Worm (Caenorhabditis elegans) whole organism, young adult: Measurements from ENCODE around the gene Y15E3A.4.

Experiments
- B0035.1 ChIP-seq: sonication (generic microtip); optimal IDR thresholded peaks from 2 replicates; lab custom pipeline; 2016; ENCODE audit warnings: missing genetic modification characterization, mild to moderate bottlenecking, missing compliant biosample characterization, missing genotype, missing genetic modification reagents
- B0261.1 ChIP-seq: sonication (generic microtip); optimal IDR thresholded peaks from 2 replicates; lab custom pipeline; 2016; ENCODE audit warnings: mild to moderate bottlenecking, missing genetic modification characterization, moderate library complexity, missing compliant biosample characterization
- C06A6.2 ChIP-seq: fragments of 200-800 bp; sonication (Bioruptor generic); conservative IDR thresholded peaks from 2 replicates; pipeline ENCODE4 v1.3.6; 2022; ENCODE audit warnings: missing genetic modification characterization, missing compliant biosample characterization
- F33H1.4 ChIP-seq: fragments of 200-800 bp; sonication (Bioruptor generic); IDR thresholded peaks from 2 replicates; pipeline ENCODE4 v1.3.6; 2022; ENCODE audit warnings: missing genetic modification reagents, missing genetic modification characterization, missing compliant biosample characterization
- F37B4.10 ChIP-seq: fragments of 200-800 bp; sonication (Bioruptor generic); IDR thresholded peaks from 2 replicates; pipeline ENCODE4 v1.3.6; 2022; ENCODE audit warnings: missing genetic modification characterization, missing compliant biosample characterization
- F39B2.1 ChIP-seq: fragments of 200-800 bp; sonication (Bioruptor generic); IDR thresholded peaks from 2 replicates; pipeline ENCODE4 v1.3.6; 2022; ENCODE audit warnings: missing genetic modification reagents, missing genetic modification characterization, missing compliant biosample characterization
- F49E8.2 ChIP-seq: sonication (generic microtip); optimal IDR thresholded peaks from 3 replicates; lab custom pipeline; 2017; ENCODE audit warnings: missing genetic modification characterization, mild to moderate bottlenecking, missing compliant biosample characterization, antibody characterized with exemption, moderate library complexity; ENCODE audit not compliant: insufficient read depth
- F55B11.4 ChIP-seq: sonication (generic microtip); optimal IDR thresholded peaks from 2 replicates; lab custom pipeline; 2016; ENCODE audit warnings: missing compliant biosample characterization, missing genetic modification characterization, borderline replicate concordance; ENCODE audit not compliant: insufficient read depth
- F57A8.1 ChIP-seq: fragments of 200-800 bp; sonication (Bioruptor generic); optimal IDR thresholded peaks from 2 replicates; lab custom pipeline; 2018; ENCODE audit warnings: mild to moderate bottlenecking, missing genetic modification characterization, moderate library complexity, missing compliant biosample characterization
- K12H6.12 ChIP-seq: fragments of 200-800 bp; sonication (Bioruptor generic); optimal IDR thresholded peaks from 2 replicates; lab custom pipeline; 2018; ENCODE audit warnings: mild to moderate bottlenecking, missing genetic modification characterization, missing compliant biosample characterization
- T26A5.8 ChIP-seq: sonication (generic microtip); optimal IDR thresholded peaks from 2 replicates; lab custom pipeline; 2016; ENCODE audit warnings: missing genetic modification characterization, missing compliant biosample characterization
- Y53F4B.3 ChIP-seq: fragments of 200-800 bp; sonication (Bioruptor generic); IDR thresholded peaks from 2 replicates; pipeline ENCODE4 v1.3.6; 2022; ENCODE audit warnings: missing genetic modification reagents, missing genetic modification characterization, missing compliant biosample characterization
- Y53G8AR.9 ChIP-seq: fragments of 200-800 bp; sonication (Bioruptor generic); conservative IDR thresholded peaks from 2 replicates; pipeline ENCODE4 v1.3.6; 2022; ENCODE audit warnings: missing genetic modification reagents, missing genetic modification characterization, missing compliant biosample characterization
- Y56A3A.18 ChIP-seq: fragments of 200-800 bp; sonication (Bioruptor generic); IDR thresholded peaks from 2 replicates; pipeline ENCODE4 v1.3.6; 2022; ENCODE audit warnings: missing genetic modification reagents, missing genetic modification characterization, missing compliant biosample characterization
- Y67H2A.10 ChIP-seq: fragments of 200-800 bp; sonication (Bioruptor generic); conservative IDR thresholded peaks from 2 replicates; pipeline ENCODE4 v1.3.6; 2022; ENCODE audit warnings: missing genetic modification reagents, missing genetic modification characterization, missing compliant biosample characterization
- ZK185.1 ChIP-seq: sonication (generic microtip); optimal IDR thresholded peaks from 2 replicates; lab custom pipeline; 2016; ENCODE audit warnings: mild to moderate bottlenecking, missing genetic modification characterization, missing compliant biosample characterization; ENCODE audit not compliant: poor library complexity, severe bottlenecking
- akir-1 ChIP-seq: fragments of 200-800 bp; sonication (Bioruptor generic); optimal IDR thresholded peaks from 2 replicates; lab custom pipeline; 2018; ENCODE audit warnings: mild to moderate bottlenecking, missing genetic modification characterization, moderate library complexity, missing compliant biosample characterization
- atf-7 ChIP-seq: sonication (generic microtip); optimal IDR thresholded peaks from 2 replicates; lab custom pipeline; 2017; ENCODE audit warnings: mild to moderate bottlenecking, missing genetic modification characterization, missing compliant biosample characterization
- bed-1 ChIP-seq: fragments of 200-800 bp; sonication (Bioruptor generic); IDR thresholded peaks from 2 replicates; pipeline ENCODE4 v1.3.6; 2022; ENCODE audit warnings: missing genetic modification reagents, missing genetic modification characterization, missing compliant biosample characterization
- cebp-1 ChIP-seq, 2 experiments: fragments of 200-800 bp in 1 of 2; sonication (Bioruptor generic) in 1 of 2; sonication (generic microtip) in 1 of 2; IDR thresholded peaks in 1 of 2; optimal IDR thresholded peaks in 1 of 2; 2 replicates each; pipeline versions ENCODE4 v1.3.6 to Lab custom; 2017 to 2022; ENCODE audit warnings: missing compliant biosample characterization in 2 of 2, missing genetic modification characterization in 2 of 2, mild to moderate bottlenecking in 1 of 2, missing genetic modification reagents in 1 of 2, moderate library complexity in 1 of 2
- ceh-100 ChIP-seq: fragments of 200-800 bp; sonication (Bioruptor generic); IDR thresholded peaks from 2 replicates; pipeline ENCODE4 v1.3.6; 2022; ENCODE audit warnings: missing genetic modification reagents, missing genetic modification characterization, missing compliant biosample characterization
- chd-7 ChIP-seq: sonication (generic microtip); optimal IDR thresholded peaks from 2 replicates; lab custom pipeline; 2016; ENCODE audit warnings: mild to moderate bottlenecking, missing genetic modification characterization, moderate library complexity, missing compliant biosample characterization
- dpff-1 ChIP-seq: sonication (generic microtip); optimal IDR thresholded peaks from 2 replicates; lab custom pipeline; 2017; ENCODE audit warnings: mild to moderate bottlenecking, missing genetic modification characterization, missing compliant biosample characterization
- egrh-3 ChIP-seq: fragments of 200-800 bp; sonication (Bioruptor generic); IDR thresholded peaks from 2 replicates; pipeline ENCODE4 v1.3.6; 2022; ENCODE audit warnings: missing genetic modification reagents, missing genetic modification characterization, missing compliant biosample characterization
- ets-4 ChIP-seq: fragments of 200-800 bp; sonication (Bioruptor generic); optimal IDR thresholded peaks from 2 replicates; lab custom pipeline; 2018; ENCODE audit warnings: mild to moderate bottlenecking, missing genetic modification characterization, missing compliant biosample characterization
- hlh-12 ChIP-seq: sonication (generic microtip); optimal IDR thresholded peaks from 2 replicates; lab custom pipeline; 2016; ENCODE audit warnings: missing genetic modification characterization, missing compliant biosample characterization
- hmg-20 ChIP-seq: fragments of 200-800 bp; sonication (Bioruptor generic); IDR thresholded peaks from 2 replicates; pipeline ENCODE4 v1.3.6; 2022; ENCODE audit warnings: missing genetic modification reagents, missing genetic modification characterization, missing compliant biosample characterization
- hrde-1 ChIP-seq: sonication (generic microtip); optimal IDR thresholded peaks from 2 replicates; lab custom pipeline; 2016; ENCODE audit warnings: missing genetic modification characterization, mild to moderate bottlenecking, missing compliant biosample characterization, moderate library complexity, missing genotype, missing genetic modification reagents, borderline replicate concordance
- hsf-1 ChIP-seq: fragments of 200-800 bp; sonication (Bioruptor generic); IDR thresholded peaks from 2 replicates; pipeline ENCODE4 v1.3.6; 2022; ENCODE audit warnings: missing genetic modification reagents, missing genetic modification characterization, missing compliant biosample characterization
- let-526 ChIP-seq: fragments of 200-800 bp; sonication (Bioruptor generic); IDR thresholded peaks from 2 replicates; pipeline ENCODE4 v1.3.6; 2022; ENCODE audit warnings: missing genetic modification reagents, missing genetic modification characterization, missing compliant biosample characterization
- let-607 ChIP-seq, 2 experiments: fragments of 200-800 bp in 1 of 2; sonication (Bioruptor generic) in 1 of 2; sonication (generic microtip) in 1 of 2; optimal IDR thresholded peaks; 2 replicates each; lab custom pipeline; 2016 to 2018; ENCODE audit warnings: mild to moderate bottlenecking in 2 of 2, missing compliant biosample characterization in 2 of 2, missing genetic modification characterization in 2 of 2, moderate library complexity in 2 of 2, missing genotype in 1 of 2
- lin-35 ChIP-seq, 3 experiments: fragments of 150-350 bp in 2 of 3; sonication (generic microtip) in 1 of 3; optimal IDR thresholded peaks; 2 replicates each; lab custom pipeline; 2014 to 2018; ENCODE audit warnings: missing biosample characterization in 3 of 3, missing genetic modification characterization in 3 of 3, missing genetic modification reagents in 3 of 3
- lin-40 ChIP-seq: sonication (generic microtip); optimal IDR thresholded peaks from 2 replicates; lab custom pipeline; 2016; ENCODE audit warnings: missing genetic modification characterization, mild to moderate bottlenecking, missing compliant biosample characterization, missing genotype, missing genetic modification reagents
- lir-1 ChIP-seq: fragments of 200-800 bp; sonication (Bioruptor generic); conservative IDR thresholded peaks from 2 replicates; pipeline ENCODE4 v1.3.6; 2022; ENCODE audit warnings: missing genetic modification reagents, missing genetic modification characterization, missing compliant biosample characterization
- madf-8 ChIP-seq: fragments of 200-800 bp; sonication (Bioruptor generic); conservative IDR thresholded peaks from 2 replicates; pipeline ENCODE4 v1.3.6; 2022; ENCODE audit warnings: missing genetic modification reagents, missing genetic modification characterization, missing compliant biosample characterization
- mcd-1 ChIP-seq: fragments of 200-800 bp; sonication (Bioruptor generic); IDR thresholded peaks from 2 replicates; pipeline ENCODE4 v1.3.6; 2022; ENCODE audit warnings: missing genetic modification reagents, missing genetic modification characterization, missing compliant biosample characterization
- mxl-1 ChIP-seq: sonication (generic microtip); optimal IDR thresholded peaks from 2 replicates; lab custom pipeline; 2016; ENCODE audit warnings: missing genetic modification characterization, missing compliant biosample characterization
- nhr-179 ChIP-seq: sonication (generic microtip); optimal IDR thresholded peaks from 2 replicates; lab custom pipeline; 2016; ENCODE audit warnings: mild to moderate bottlenecking, missing genetic modification characterization, missing compliant biosample characterization
- rec-8 ChIP-seq, 2 experiments: sonication (generic microtip); optimal IDR thresholded peaks; 2 replicates each; lab custom pipeline; 2016; ENCODE audit warnings: mild to moderate bottlenecking in 2 of 2, missing genetic modification characterization in 2 of 2, missing genetic modification reagents in 2 of 2, missing genotype in 2 of 2, missing biosample characterization in 1 of 2, missing compliant biosample characterization in 1 of 2, moderate library complexity in 1 of 2
- sea-2 ChIP-seq: fragments of 200-800 bp; sonication (Bioruptor generic); IDR thresholded peaks from 2 replicates; pipeline ENCODE4 v1.3.6; 2022; ENCODE audit warnings: missing genetic modification characterization, missing compliant biosample characterization
- snpc-1.1 ChIP-seq: sonication (generic microtip); optimal IDR thresholded peaks from 2 replicates; lab custom pipeline; 2017; ENCODE audit warnings: missing genetic modification characterization, mild to moderate bottlenecking, missing compliant biosample characterization, antibody characterized with exemption, moderate library complexity, missing genotype, missing genetic modification reagents; ENCODE audit not compliant: insufficient read depth
- snpc-1.3 ChIP-seq: sonication (generic microtip); optimal IDR thresholded peaks from 2 replicates; lab custom pipeline; 2017; ENCODE audit warnings: missing genetic modification characterization, mild to moderate bottlenecking, missing compliant biosample characterization, antibody characterized with exemption, moderate library complexity, missing genotype, missing genetic modification reagents; ENCODE audit not compliant: insufficient read depth
- somi-1 ChIP-seq: fragments of 200-800 bp; sonication (Bioruptor generic); optimal IDR thresholded peaks from 2 replicates; lab custom pipeline; 2018; ENCODE audit warnings: mild to moderate bottlenecking, missing genetic modification characterization, missing compliant biosample characterization
- tbx-9 ChIP-seq: sonication (generic microtip); optimal IDR thresholded peaks from 2 replicates; lab custom pipeline; 2016; ENCODE audit warnings: borderline replicate concordance, missing genetic modification characterization, inconsistent platforms, missing compliant biosample characterization
- ztf-22 ChIP-seq: fragments of 200-800 bp; sonication (Bioruptor generic); optimal IDR thresholded peaks from 2 replicates; lab custom pipeline; 2018; ENCODE audit warnings: mild to moderate bottlenecking, missing genetic modification characterization, moderate library complexity, missing compliant biosample characterization
- ztf-25 ChIP-seq: fragments of 200-800 bp; sonication (Bioruptor generic); IDR thresholded peaks from 2 replicates; pipeline ENCODE4 v1.3.6; 2022; ENCODE audit warnings: missing genetic modification reagents, missing genetic modification characterization, missing compliant biosample characterization
- ztf-28 ChIP-seq: fragments of 200-800 bp; sonication (Bioruptor generic); IDR thresholded peaks from 2 replicates; pipeline ENCODE4 v1.3.6; 2022; ENCODE audit warnings: missing genetic modification reagents, missing genetic modification characterization, missing compliant biosample characterization

Y15E3A.4 gene

DNA sequence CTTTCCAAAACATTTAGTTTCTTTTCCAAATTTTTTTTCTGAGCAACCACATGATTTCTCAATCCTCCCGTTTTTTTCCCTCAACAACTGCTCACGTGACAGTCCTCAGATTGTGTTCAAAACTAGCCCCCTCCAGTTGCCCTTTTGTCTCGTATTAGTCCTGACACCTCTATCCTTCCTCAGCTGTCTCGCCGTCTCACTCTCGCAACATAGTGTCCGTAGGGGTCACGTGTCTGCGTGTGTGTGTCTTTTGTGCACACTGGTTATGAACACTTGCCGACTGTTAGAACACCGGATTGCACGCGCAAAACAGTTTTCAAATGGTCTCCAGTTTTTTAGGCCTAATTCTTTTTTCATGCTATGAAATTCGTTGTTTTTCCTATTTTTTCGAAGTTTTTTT, 34.5 kb downstream of the Y15E3A.4 start (continued):
- TF ChIP-seq T26A5.8 (no peak), B0261.1 (tag; lab: Kevin White, UChicago) (no peak), F37B4.10 (no peak), snpc-1.1 (tag; lab: Kevin White, UChicago) (no peak), lin-40 (tag; lab: Kevin White, UChicago) (peak; percentile 58), lin-35 (GFP tag; optimal IDR thresholded peaks at IDR 0.05; lab: Kevin White, UChicago) (peak in 1 of 3 experiments; percentile 66), hlh-12 (tag; lab: Kevin White, UChicago) (no peak), let-526 (peak; percentile 54; the same call in 1 of the 2 replicates), sea-2 (GFP tag; lab: Robert Waterston, UW) (no peak), hmg-20 (GFP tag; lab: Robert Waterston, UW) (no peak), hsf-1 (GFP tag; lab: Robert Waterston, UW) (no peak), dpff-1 (no peak), atf-7 (tag; lab: Kevin White, UChicago) (no peak), snpc-1.3 (tag; lab: Kevin White, UChicago) (no peak), madf-8 (no peak), F57A8.1 (GFP tag; lab: Kevin White, UChicago) (no peak), let-607 (tag; optimal IDR thresholded peaks at IDR 0.05; lab: Kevin White, UChicago) (no peak), C06A6.2 (GFP tag; lab: Robert Waterston, UW) (peak; percentile 75), K12H6.12 (tag; lab: Kevin White, UChicago) (peak; percentile 80), lir-1 (no peak), rec-8 (tag; optimal IDR thresholded peaks at IDR 0.05; lab: Kevin White, UChicago) (no peak), cebp-1 (GFP tag; IDR thresholded peaks at IDR 0.05; lab: Robert Waterston, UW) (no peak), cebp-1 (tag; optimal IDR thresholded peaks at IDR 0.05; lab: Kevin White, UChicago) (peak; percentile 81), ztf-25 (GFP tag; lab: Robert Waterston, UW) (no peak), ztf-28 (GFP tag; lab: Robert Waterston, UW) (no peak), hrde-1 (tag; lab: Kevin White, UChicago) (no peak), egrh-3 (GFP tag; lab: Robert Waterston, UW) (no peak), akir-1 (no peak), B0035.1 (no peak), ztf-22 (GFP tag; lab: Kevin White, UChicago) (no peak), somi-1 (GFP tag; lab: Kevin White, UChicago) (peak; percentile 59), mcd-1 (GFP tag; lab: Robert Waterston, UW) (peak; percentile 52), F49E8.2 (no peak), F39B2.1 (GFP tag; lab: Robert Waterston, UW) (no peak), bed-1 (no peak), ceh-100 (no peak), Y53F4B.3 (no peak), tbx-9 (tag; lab: Kevin White, UChicago) (no peak), Y56A3A.18 (no peak), F33H1.4 (no peak), chd-7 (tag; lab: Kevin White, UChicago) (peak; percentile 60), F55B11.4 (tag; lab: Kevin White, UChicago) (no peak), Y53G8AR.9 (GFP tag; lab: Robert Waterston, UW) (no peak), ets-4 (GFP tag; lab: Kevin White, UChicago) (no peak), mxl-1 (no peak), nhr-179 (tag; lab: Kevin White, UChicago) (no peak), Y67H2A.10 (GFP tag; lab: Robert Waterston, UW) (no peak; the same call in 1 of the 2 replicates), ZK185.1 (tag; lab: Kevin White, UChicago) (peak; percentile 39)
